Worm (Caenorhabditis elegans): Measurements from ENCODE around the gene K02D10.8.

K02D10.8 gene

DNA sequence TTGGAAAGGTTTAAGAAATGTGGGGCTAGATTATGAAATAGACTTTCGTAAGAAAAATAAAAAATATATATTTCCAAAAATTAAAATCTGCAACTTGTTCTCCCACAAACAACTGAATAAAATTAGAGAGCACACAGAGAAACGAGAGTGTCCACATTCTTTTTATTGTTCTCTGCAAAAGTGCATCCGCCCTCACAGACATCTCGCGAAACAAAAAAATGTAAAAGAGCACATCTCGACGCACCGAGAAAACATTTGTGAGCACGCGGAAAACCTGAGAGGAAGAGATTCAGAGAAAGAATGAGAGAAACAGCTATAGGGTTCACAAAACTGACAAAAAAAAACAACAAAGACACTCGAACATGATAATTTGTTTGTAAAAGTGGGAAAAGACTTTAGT is 4.1 kb upstream of the K02D10.8 start:
- TF ChIP-seq cebp-1 (GFP tag; IDR thresholded peaks at IDR 0.05) (no peak), cebp-1 (tag; optimal IDR thresholded peaks at IDR 0.05) (peak; percentile 68), hrde-1 (tag; optimal IDR thresholded peaks at IDR 0.05; ENCODE audit: borderline replicate concordance) (no peak), Y56A3A.18 (GFP tag; IDR thresholded peaks at IDR 0.05) (no peak)

DNA sequence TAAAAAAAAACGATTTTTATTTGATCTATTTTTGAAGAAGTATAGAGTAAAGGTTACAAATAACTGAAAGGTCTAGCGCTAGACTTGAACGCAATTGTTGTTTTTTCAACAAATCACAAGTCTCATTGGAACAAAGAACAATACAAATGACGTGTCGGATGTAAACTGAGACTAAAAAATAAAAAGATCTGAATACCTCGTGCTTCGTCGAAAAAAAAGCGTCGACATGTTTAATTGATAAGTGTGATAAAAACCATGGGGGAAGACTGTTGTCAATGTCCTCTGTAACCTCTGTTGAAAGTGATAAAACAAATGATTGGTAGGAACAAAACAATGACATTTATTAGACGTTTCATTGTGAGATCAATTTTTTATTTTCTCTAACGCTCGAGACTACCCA is 3.4 kb upstream of the K02D10.8 start:
- TF ChIP-seq F23B12.7 (tag; optimal IDR thresholded peaks at IDR 0.05; ENCODE audit: insufficient read depth) = no peak
- TF ChIP-seq attf-5 (GFP tag; optimal IDR thresholded peaks at IDR 0.05) = peak; percentile 49
- TF ChIP-seq ceh-40 (GFP tag; IDR thresholded peaks at IDR 0.05) = no peak
- TF ChIP-seq snpc-3.4 (tag; optimal IDR thresholded peaks at IDR 0.05) = no peak
- no peak for TF ChIP-seq nhr-27 (tag; optimal IDR thresholded peaks at IDR 0.05)
- TF ChIP-seq F57A8.1 (GFP tag; optimal IDR thresholded peaks at IDR 0.05) = no peak
- no peak for TF ChIP-seq ceh-91 (GFP tag; IDR thresholded peaks at IDR 0.05)
- TF ChIP-seq attf-3 (GFP tag; conservative IDR thresholded peaks at IDR 0.05) = no peak
- TF ChIP-seq unc-130 (GFP tag; optimal IDR thresholded peaks at IDR 0.05) = no peak
- TF ChIP-seq ztf-26 (tag; optimal IDR thresholded peaks at IDR 0.05) = peak; percentile 75
- no peak for TF ChIP-seq madf-10 (tag; optimal IDR thresholded peaks at IDR 0.05)
- TF ChIP-seq madf-6 (GFP tag; IDR thresholded peaks at IDR 0.05) = no peak
- no peak for TF ChIP-seq tbx-9 (tag; optimal IDR thresholded peaks at IDR 0.05; ENCODE audit: borderline replicate concordance)
- TF ChIP-seq madf-3 (GFP tag; IDR thresholded peaks at IDR 0.05) = no peak
- TF ChIP-seq B0019.2 (GFP tag; conservative IDR thresholded peaks at IDR 0.05) = no peak
- peak; percentile 44 for TF ChIP-seq lin-40 (tag; optimal IDR thresholded peaks at IDR 0.05)
- no peak for TF ChIP-seq lsy-27 (tag; optimal IDR thresholded peaks at IDR 0.05; ENCODE audit: borderline replicate concordance, insufficient read depth)
- peak; percentile 65 for TF ChIP-seq somi-1 (GFP tag; optimal IDR thresholded peaks at IDR 0.05)
- no peak for TF ChIP-seq sdz-38 (tag; optimal IDR thresholded peaks at IDR 0.05)
- no peak for TF ChIP-seq hsf-1 (GFP tag; IDR thresholded peaks at IDR 0.05)
- TF ChIP-seq F33H1.4 (GFP tag; IDR thresholded peaks at IDR 0.05) = no peak
- TF ChIP-seq rec-8 (tag; optimal IDR thresholded peaks at IDR 0.05) = no peak
- peak; percentile 44 for TF ChIP-seq unc-62 (GFP tag; optimal IDR thresholded peaks at IDR 0.05)
- TF ChIP-seq tbp1 (GFP tag; optimal IDR thresholded peaks at IDR 0.05) = peak; percentile 25
- no peak for TF ChIP-seq ZK185.1 (tag; optimal IDR thresholded peaks at IDR 0.05; ENCODE audit: poor library complexity, severe bottlenecking)
- no peak for TF ChIP-seq fkh-3 (tag; optimal IDR thresholded peaks at IDR 0.05)
- no peak for TF ChIP-seq hmg-1.2 (GFP tag; IDR thresholded peaks at IDR 0.05)
- TF ChIP-seq pbrm-1 (GFP tag; IDR thresholded peaks at IDR 0.05) = no peak
- TF ChIP-seq zfh-2 (GFP tag; conservative IDR thresholded peaks at IDR 0.05) = no peak
- peak in 1 of 2 experiments; percentile 37 for TF ChIP-seq let-607 (tag; optimal IDR thresholded peaks at IDR 0.05)
- no peak for TF ChIP-seq hlh-12 (tag; optimal IDR thresholded peaks at IDR 0.05)
- no peak for TF ChIP-seq ztf-3 (GFP tag; optimal IDR thresholded peaks at IDR 0.05)
- no peak for TF ChIP-seq lsl-1 (GFP tag; optimal IDR thresholded peaks at IDR 0.05)
- TF ChIP-seq akir-1 (GFP tag; optimal IDR thresholded peaks at IDR 0.05) = no peak
- no peak for TF ChIP-seq ztf-28 (GFP tag; IDR thresholded peaks at IDR 0.05)
- TF ChIP-seq repo-1 (tag; optimal IDR thresholded peaks at IDR 0.05) = no peak
- no peak for TF ChIP-seq sptf-2 (GFP tag; optimal IDR thresholded peaks at IDR 0.05)
- TF ChIP-seq mcd-1 (GFP tag; IDR thresholded peaks at IDR 0.05) = no peak
- TF ChIP-seq cebp-1 (GFP tag; IDR thresholded peaks at IDR 0.05) = 0 out of 2 replicates have a peak, but pooled peaks have one; percentile 35
- peak; percentile 44 for TF ChIP-seq cebp-1 (tag; optimal IDR thresholded peaks at IDR 0.05)
- TF ChIP-seq Y95B8A.8 (GFP tag; IDR thresholded peaks at IDR 0.05) = no peak
- TF ChIP-seq dox-1 (GFP tag; IDR thresholded peaks at IDR 0.05) = no peak
- TF ChIP-seq F10E7.11 (tag; optimal IDR thresholded peaks at IDR 0.05) = no peak
- TF ChIP-seq ekl-4 (GFP tag; IDR thresholded peaks at IDR 0.05) = no peak

Data from whole organism, young adult.